Fruit fly (Drosophila melanogaster) whole organism, wandering third instar larva: ENCODE data around the gene ed.

Source experiments
- Dif ChIP-seq: fragments of 200-275, 200-300 bp; sonication (Bioruptor generic); optimal IDR thresholded peaks from 2 replicates; lab custom pipeline; 2018; ENCODE audit warnings: missing biosample characterization, missing genetic modification characterization; ENCODE audit not compliant: partially characterized antibody
- Rel ChIP-seq, 2 experiments: fragments of 200-800 bp; sonication (Bioruptor generic) in 1 of 2; optimal IDR thresholded peaks; 2 replicates in 1 of 2; 3 replicates in 1 of 2; lab custom pipeline; 2016 to 2019; ENCODE audit warnings: mild to moderate bottlenecking in 2 of 2, missing biosample characterization in 2 of 2, missing genetic modification characterization in 2 of 2, moderate library complexity in 1 of 2
- Vsx2 ChIP-seq: fragments of 200-300, 225-300 bp; sonication (Bioruptor generic); optimal IDR thresholded peaks from 2 replicates; lab custom pipeline; 2018; ENCODE audit warnings: missing biosample characterization, missing genetic modification characterization; ENCODE audit not compliant: partially characterized antibody

DNA sequence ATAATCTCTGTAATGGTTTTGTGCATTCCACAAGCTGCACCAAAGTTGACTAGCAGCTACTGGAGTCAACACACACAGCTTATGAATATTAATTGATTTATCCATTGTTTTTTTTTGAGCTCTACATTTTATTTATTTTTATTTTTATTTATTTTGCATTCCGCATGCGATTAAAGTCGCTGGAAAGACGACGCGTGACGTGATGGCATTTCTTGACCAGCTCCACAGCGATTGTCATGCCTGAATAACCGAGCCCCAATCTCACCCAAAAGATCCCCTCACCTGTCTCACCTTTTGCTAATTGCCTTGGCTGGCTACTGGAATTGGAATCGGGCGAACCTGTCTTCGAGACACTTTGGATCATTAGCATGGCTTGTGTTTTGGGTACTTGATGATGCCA, 5.1 kb downstream of the ed start:
- no peak for TF ChIP-seq Vsx2
- no peak for TF ChIP-seq Rel (GFP tag; optimal IDR thresholded peaks at IDR 0.05; lab: Kevin White, UChicago)
- no peak for TF ChIP-seq Rel (tag; optimal IDR thresholded peaks at IDR 0.05; lab: Kevin White, UChicago)
- TF ChIP-seq Dif (GFP tag; lab: Kevin White, UChicago) = no peak
